Worm (Caenorhabditis elegans): ENCODE data around the gene ced-4.

DNA sequence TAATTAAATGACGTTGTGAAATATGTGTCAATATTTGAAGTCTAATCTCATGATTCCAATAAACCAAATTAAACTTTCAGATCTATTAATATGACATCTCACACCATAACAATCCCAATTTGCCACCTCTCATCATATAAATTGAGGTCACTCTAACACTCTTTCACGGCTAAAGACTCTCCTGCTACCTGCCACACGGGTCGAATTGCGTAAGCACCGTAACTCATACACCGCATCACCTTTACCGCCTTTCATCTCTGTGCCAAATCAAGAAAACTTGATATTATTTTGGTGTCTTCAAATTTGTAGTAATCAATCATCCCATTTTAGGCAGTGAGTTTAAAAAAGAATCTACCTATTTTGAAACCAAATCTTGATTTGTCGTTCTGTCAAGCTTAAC, 45.8 kb upstream of the ced-4 start:
- TF ChIP-seq pros-1 (tag; optimal IDR thresholded peaks at IDR 0.05) (no peak), mec-3 (tag; optimal IDR thresholded peaks at IDR 0.05; ENCODE audit: borderline replicate concordance) (no peak), dve-1 (tag; optimal IDR thresholded peaks at IDR 0.05) (no peak), T23F11.4 (GFP tag; optimal IDR thresholded peaks at IDR 0.05) (no peak), pat-9 (tag; optimal IDR thresholded peaks at IDR 0.05) (no peak), K02D7.2 (tag; optimal IDR thresholded peaks at IDR 0.05) (no peak), fkh-6 (tag; optimal IDR thresholded peaks at IDR 0.05) (no peak), nhr-11 (tag; optimal IDR thresholded peaks at IDR 0.05) (no peak), dmd-4 (tag; optimal IDR thresholded peaks at IDR 0.05; ENCODE audit: borderline replicate concordance) (no peak), ztf-16 (tag; optimal IDR thresholded peaks at IDR 0.05) (no peak), unc-42 (tag; optimal IDR thresholded peaks at IDR 0.05) (no peak), lin-11 (tag; optimal IDR thresholded peaks at IDR 0.05) (no peak), ceh-24 (tag; optimal IDR thresholded peaks at IDR 0.05) (no peak), npax-4 (tag; optimal IDR thresholded peaks at IDR 0.05) (no peak)

Measured in whole organism, late embryonic.